Worm (Caenorhabditis elegans) whole organism, young adult: ENCODE data around the gene F45E1.4.
A peak's percentile ranks its signal among the peaks of the same experiment; 100 is the strongest.

Source experiments
- C06A6.2 ChIP-seq: fragments of 200-800 bp; sonication (Bioruptor generic); conservative IDR thresholded peaks from 2 replicates; pipeline ENCODE4 v1.3.6; 2022; ENCODE audit warnings: missing genetic modification characterization, missing compliant biosample characterization
- K12H6.12 ChIP-seq: fragments of 200-800 bp; sonication (Bioruptor generic); optimal IDR thresholded peaks from 2 replicates; lab custom pipeline; 2018; ENCODE audit warnings: mild to moderate bottlenecking, missing genetic modification characterization, missing compliant biosample characterization
- Y53G8AR.9 ChIP-seq: fragments of 200-800 bp; sonication (Bioruptor generic); conservative IDR thresholded peaks from 2 replicates; pipeline ENCODE4 v1.3.6; 2022; ENCODE audit warnings: missing genetic modification reagents, missing genetic modification characterization, missing compliant biosample characterization
- Y95B8A.8 ChIP-seq: fragments of 200-800 bp; sonication (Bioruptor generic); IDR thresholded peaks from 2 replicates; pipeline ENCODE4 v1.3.6; 2022; ENCODE audit warnings: missing genetic modification reagents, missing genetic modification characterization, missing compliant biosample characterization
- akir-1 ChIP-seq: fragments of 200-800 bp; sonication (Bioruptor generic); optimal IDR thresholded peaks from 2 replicates; lab custom pipeline; 2018; ENCODE audit warnings: mild to moderate bottlenecking, missing genetic modification characterization, moderate library complexity, missing compliant biosample characterization
- attf-3 ChIP-seq: fragments of 200-800 bp; sonication (Bioruptor generic); conservative IDR thresholded peaks from 2 replicates; pipeline ENCODE4 v1.3.6; 2022; ENCODE audit warnings: missing genetic modification reagents, missing genetic modification characterization, missing compliant biosample characterization
- attf-6 ChIP-seq: fragments of 200-800 bp; sonication (Bioruptor generic); IDR thresholded peaks from 2 replicates; pipeline ENCODE4 v1.3.6; 2022; ENCODE audit warnings: missing genetic modification reagents, missing genetic modification characterization, missing compliant biosample characterization
- ccch-3 ChIP-seq: fragments of 200-800 bp; sonication (Bioruptor generic); optimal IDR thresholded peaks from 2 replicates; lab custom pipeline; 2018; ENCODE audit warnings: mild to moderate bottlenecking, missing genetic modification characterization, missing compliant biosample characterization
- ceh-27 ChIP-seq: fragments of 200-800 bp; sonication (Bioruptor generic); optimal IDR thresholded peaks from 2 replicates; lab custom pipeline; 2018; ENCODE audit warnings: mild to moderate bottlenecking, missing genetic modification characterization, moderate library complexity, missing compliant biosample characterization
- ceh-40 ChIP-seq: fragments of 200-800 bp; sonication (Bioruptor generic); IDR thresholded peaks from 2 replicates; pipeline ENCODE4 v1.3.6; 2022; ENCODE audit warnings: missing genetic modification characterization, missing compliant biosample characterization
- ceh-79 ChIP-seq: sonication (generic microtip); optimal IDR thresholded peaks from 2 replicates; lab custom pipeline; 2017; ENCODE audit warnings: mild to moderate bottlenecking, missing genetic modification characterization, missing compliant biosample characterization
- chd-7 ChIP-seq: sonication (generic microtip); optimal IDR thresholded peaks from 2 replicates; lab custom pipeline; 2016; ENCODE audit warnings: mild to moderate bottlenecking, missing genetic modification characterization, moderate library complexity, missing compliant biosample characterization
- dox-1 ChIP-seq: fragments of 200-800 bp; sonication (Bioruptor generic); IDR thresholded peaks from 2 replicates; pipeline ENCODE4 v1.3.6; 2022; ENCODE audit warnings: missing genetic modification reagents, missing genetic modification characterization, missing compliant biosample characterization
- egl-44 ChIP-seq: fragments of 200-800 bp; sonication (Bioruptor generic); IDR thresholded peaks from 2 replicates; pipeline ENCODE4 v1.3.6; 2022; ENCODE audit warnings: missing genetic modification reagents, missing genetic modification characterization, missing compliant biosample characterization
- egrh-3 ChIP-seq: fragments of 200-800 bp; sonication (Bioruptor generic); IDR thresholded peaks from 2 replicates; pipeline ENCODE4 v1.3.6; 2022; ENCODE audit warnings: missing genetic modification reagents, missing genetic modification characterization, missing compliant biosample characterization
- fkh-3 ChIP-seq: sonication (generic microtip); optimal IDR thresholded peaks from 2 replicates; lab custom pipeline; 2016; ENCODE audit warnings: mild to moderate bottlenecking, missing genetic modification characterization, missing compliant biosample characterization
- hsf-1 ChIP-seq: fragments of 200-800 bp; sonication (Bioruptor generic); IDR thresholded peaks from 2 replicates; pipeline ENCODE4 v1.3.6; 2022; ENCODE audit warnings: missing genetic modification reagents, missing genetic modification characterization, missing compliant biosample characterization
- lin-26 ChIP-seq: fragments of 200-800 bp; sonication (Bioruptor generic); IDR thresholded peaks from 2 replicates; pipeline ENCODE4 v1.3.6; 2022; ENCODE audit warnings: missing genetic modification reagents, missing genetic modification characterization, missing compliant biosample characterization
- lin-40 ChIP-seq: sonication (generic microtip); optimal IDR thresholded peaks from 2 replicates; lab custom pipeline; 2016; ENCODE audit warnings: missing genetic modification characterization, mild to moderate bottlenecking, missing compliant biosample characterization, missing genotype, missing genetic modification reagents
- lsl-1 ChIP-seq: fragments of 200-800 bp; sonication (Bioruptor generic); optimal IDR thresholded peaks from 2 replicates; lab custom pipeline; 2018; ENCODE audit warnings: mild to moderate bottlenecking, missing genetic modification characterization, moderate library complexity, missing compliant biosample characterization
- lsy-27 ChIP-seq: sonication (generic microtip); optimal IDR thresholded peaks from 2 replicates; lab custom pipeline; 2017; ENCODE audit warnings: missing genetic modification characterization, mild to moderate bottlenecking, missing compliant biosample characterization, antibody characterized with exemption, missing genotype, borderline replicate concordance; ENCODE audit not compliant: insufficient read depth
- madf-3 ChIP-seq: fragments of 200-800 bp; sonication (Bioruptor generic); IDR thresholded peaks from 2 replicates; pipeline ENCODE4 v1.3.6; 2022; ENCODE audit warnings: missing genetic modification reagents, missing genetic modification characterization, missing compliant biosample characterization
- nfya-1 ChIP-seq: sonication (generic microtip); optimal IDR thresholded peaks from 2 replicates; lab custom pipeline; 2017; ENCODE audit warnings: antibody characterized with exemption, missing compliant biosample characterization, missing genetic modification characterization, borderline replicate concordance; ENCODE audit not compliant: insufficient read depth
- nhr-80 ChIP-seq: sonication (generic microtip); optimal IDR thresholded peaks from 2 replicates; lab custom pipeline; 2016; ENCODE audit warnings: missing genetic modification characterization, missing compliant biosample characterization
- pbrm-1 ChIP-seq: fragments of 200-800 bp; sonication (Bioruptor generic); IDR thresholded peaks from 2 replicates; pipeline ENCODE4 v1.3.6; 2022; ENCODE audit warnings: missing genetic modification reagents, missing genetic modification characterization, missing compliant biosample characterization
- repo-1 ChIP-seq: sonication (generic microtip); optimal IDR thresholded peaks from 2 replicates; lab custom pipeline; 2017; ENCODE audit warnings: mild to moderate bottlenecking, missing genetic modification characterization, missing compliant biosample characterization
- sea-2 ChIP-seq: fragments of 200-800 bp; sonication (Bioruptor generic); IDR thresholded peaks from 2 replicates; pipeline ENCODE4 v1.3.6; 2022; ENCODE audit warnings: missing genetic modification characterization, missing compliant biosample characterization
- snpc-1.3 ChIP-seq: sonication (generic microtip); optimal IDR thresholded peaks from 2 replicates; lab custom pipeline; 2017; ENCODE audit warnings: missing genetic modification characterization, mild to moderate bottlenecking, missing compliant biosample characterization, antibody characterized with exemption, moderate library complexity, missing genotype, missing genetic modification reagents; ENCODE audit not compliant: insufficient read depth
- snpc-3.4 ChIP-seq: sonication (generic microtip); optimal IDR thresholded peaks from 2 replicates; lab custom pipeline; 2017; ENCODE audit warnings: missing genetic modification characterization, mild to moderate bottlenecking, missing compliant biosample characterization, antibody characterized with exemption, moderate library complexity, missing genotype, missing genetic modification reagents
- somi-1 ChIP-seq: fragments of 200-800 bp; sonication (Bioruptor generic); optimal IDR thresholded peaks from 2 replicates; lab custom pipeline; 2018; ENCODE audit warnings: mild to moderate bottlenecking, missing genetic modification characterization, missing compliant biosample characterization
- zim-3 ChIP-seq: sonication (generic microtip); optimal IDR thresholded peaks from 2 replicates; lab custom pipeline; 2017; ENCODE audit warnings: mild to moderate bottlenecking, missing genetic modification characterization, moderate library complexity, missing compliant biosample characterization
- ztf-22 ChIP-seq: fragments of 200-800 bp; sonication (Bioruptor generic); optimal IDR thresholded peaks from 2 replicates; lab custom pipeline; 2018; ENCODE audit warnings: mild to moderate bottlenecking, missing genetic modification characterization, moderate library complexity, missing compliant biosample characterization
- ztf-25 ChIP-seq: fragments of 200-800 bp; sonication (Bioruptor generic); IDR thresholded peaks from 2 replicates; pipeline ENCODE4 v1.3.6; 2022; ENCODE audit warnings: missing genetic modification reagents, missing genetic modification characterization, missing compliant biosample characterization
- ztf-26 ChIP-seq: sonication (generic microtip); optimal IDR thresholded peaks from 2 replicates; lab custom pipeline; 2017; ENCODE audit warnings: missing genetic modification characterization, missing compliant biosample characterization

Gene F45E1.4

ce11 chrX:7990282-7990681 lies 4.5 kb downstream of the F45E1.4 start:
- TF ChIP-seq snpc-1.3 (no peak), lsy-27 (tag; lab: Kevin White, UChicago) (no peak), repo-1 (no peak), somi-1 (GFP tag; lab: Kevin White, UChicago) (peak; percentile 8), ztf-26 (tag; lab: Kevin White, UChicago) (peak; percentile 67), lin-40 (tag; lab: Kevin White, UChicago) (peak; percentile 71)

ce11 chrX:7992102-7992501 lies 6.3 kb downstream of the F45E1.4 start:
- no peak for TF ChIP-seq lin-40 (tag; lab: Kevin White, UChicago)
- TF ChIP-seq madf-3 (GFP tag; lab: Robert Waterston, UW) = no peak
- no peak for TF ChIP-seq ceh-27
- TF ChIP-seq pbrm-1 (GFP tag; lab: Robert Waterston, UW) = no peak
- no peak for TF ChIP-seq snpc-1.3
- no peak for TF ChIP-seq ztf-22 (GFP tag; lab: Kevin White, UChicago)

ce11 chrX:7994486-7994885 lies 8.7 kb downstream of the F45E1.4 start:
- TF ChIP-seq dox-1 (GFP tag; lab: Robert Waterston, UW) = no peak
- no peak for TF ChIP-seq lin-40 (tag; lab: Kevin White, UChicago)
- TF ChIP-seq zim-3 (tag; lab: Kevin White, UChicago) = no peak
- no peak for TF ChIP-seq Y95B8A.8 (GFP tag; lab: Robert Waterston, UW)
- no peak for TF ChIP-seq chd-7 (tag; lab: Kevin White, UChicago)
- TF ChIP-seq lsl-1 (GFP tag; lab: Kevin White, UChicago) = no peak
- no peak for TF ChIP-seq hsf-1 (GFP tag; lab: Robert Waterston, UW)
- no peak for TF ChIP-seq sea-2 (GFP tag; lab: Robert Waterston, UW)
- no peak for TF ChIP-seq ccch-3 (GFP tag; lab: Kevin White, UChicago)
- no peak for TF ChIP-seq C06A6.2
- no peak for TF ChIP-seq snpc-3.4 (tag; lab: Kevin White, UChicago)
- no peak for TF ChIP-seq madf-3 (GFP tag; lab: Robert Waterston, UW)
- TF ChIP-seq attf-3 (GFP tag; lab: Robert Waterston, UW) = no peak
- no peak for TF ChIP-seq K12H6.12 (tag; lab: Kevin White, UChicago)
- no peak for TF ChIP-seq lin-26 (GFP tag; lab: Robert Waterston, UW)
- TF ChIP-seq egl-44 = no peak
- TF ChIP-seq ceh-40 (GFP tag; lab: Robert Waterston, UW) = no peak
- TF ChIP-seq, all 124 proteins: peak for 0

- TF ChIP-seq ccch-3 (GFP tag; lab: Kevin White, UChicago) (no peak), nhr-80 (tag; lab: Kevin White, UChicago) (peak; percentile 74), egrh-3 (GFP tag; lab: Robert Waterston, UW) (no peak)
Observed at ce11 chrX:7997968-7998367, 12.2 kb downstream of the F45E1.4 start, which contains the start of gene sdpn-1. Gene sdpn-1, minus strand, starts transcription at chrX:7998229.

ce11 chrX:7998942-7999341 lies 13.2 kb downstream of the F45E1.4 start:
- TF ChIP-seq akir-1 (GFP tag; lab: Kevin White, UChicago) (no peak), lin-26 (GFP tag; lab: Robert Waterston, UW) (0 out of 2 replicates have a peak, but pooled peaks have one; percentile 12)
- TF ChIP-seq, all 124 proteins: peak for 1

ce11 chrX:8003663-8004062 lies 17.9 kb downstream of the F45E1.4 start, which contains the start of the genes F45E1.1 and F45E1.2:
Gene F45E1.1, plus strand, starts transcription at chrX:8003682.
Gene F45E1.2, plus strand, starts transcription at chrX:8003733.
- no peak for TF ChIP-seq ztf-25 (GFP tag; lab: Robert Waterston, UW)
- TF ChIP-seq fkh-3 (tag; lab: Kevin White, UChicago) = no peak
- no peak for TF ChIP-seq ceh-79
- TF ChIP-seq lsl-1 (GFP tag; lab: Kevin White, UChicago) = no peak
- TF ChIP-seq attf-3 (GFP tag; lab: Robert Waterston, UW) = no peak
- no peak for TF ChIP-seq nfya-1
- no peak for TF ChIP-seq Y53G8AR.9
- TF ChIP-seq attf-6 (GFP tag; lab: Robert Waterston, UW) = no peak
- no peak for TF ChIP-seq dox-1 (GFP tag; lab: Robert Waterston, UW)
